Fruit fly (Drosophila melanogaster) whole organism, pupa: ENCODE results near the gene CG3184.

ENCODE experiments used
- CG10348 ChIP-seq: fragments of 200-800 bp; sonication (Bioruptor generic); IDR thresholded peaks from 2 replicates; pipeline ENCODE4 v1.3.6; 2022; ENCODE audit warnings: missing biosample characterization, missing genetic modification characterization
- CG12605 ChIP-seq: fragments of 200-800 bp; sonication (Bioruptor generic); IDR thresholded peaks from 2 replicates; pipeline ENCODE4 v1.3.6; 2022; ENCODE audit warnings: missing biosample characterization, missing genetic modification characterization
- CG13204 ChIP-seq: fragments of 200-800 bp; sonication (Bioruptor generic); optimal IDR thresholded peaks from 2 replicates; lab custom pipeline; 2018; ENCODE audit warnings: missing biosample characterization, mild to moderate bottlenecking, missing genetic modification characterization, moderate library complexity
- CG14655 ChIP-seq: fragments of 200-800 bp; sonication (Bioruptor generic); optimal IDR thresholded peaks from 3 replicates; lab custom pipeline; 2017; ENCODE audit warnings: mild to moderate bottlenecking, missing biosample characterization, missing genetic modification reagents, missing genetic modification characterization
- CG15710 ChIP-seq: fragments of 200-800 bp; sonication (Bioruptor generic); optimal IDR thresholded peaks from 2 replicates; lab custom pipeline; 2018; ENCODE audit warnings: missing biosample characterization, mild to moderate bottlenecking, missing genetic modification characterization, moderate library complexity
- CG17806 ChIP-seq: fragments of 200-800 bp; sonication (Bioruptor generic); optimal IDR thresholded peaks from 2 replicates; lab custom pipeline; 2018; ENCODE audit warnings: missing biosample characterization, mild to moderate bottlenecking, missing genetic modification characterization, moderate library complexity
- CG32121 ChIP-seq: fragments of 200-800 bp; sonication (Bioruptor generic); IDR thresholded peaks from 2 replicates; pipeline ENCODE4 v1.3.6; 2022; ENCODE audit warnings: missing biosample characterization, missing genetic modification characterization
- CG34367 ChIP-seq: fragments of 200-800 bp; sonication (Bioruptor generic); optimal IDR thresholded peaks from 2 replicates; lab custom pipeline; 2018; ENCODE audit warnings: missing biosample characterization, mild to moderate bottlenecking, missing genetic modification characterization
- CG4496 ChIP-seq: fragments of 200-800 bp; sonication (Bioruptor generic); IDR thresholded peaks from 3 replicates; pipeline ENCODE4 v1.3.6; 2022; ENCODE audit warnings: missing biosample characterization, missing genetic modification characterization
- CG8159 ChIP-seq: fragments of 200-800 bp; sonication (Bioruptor generic); optimal IDR thresholded peaks from 3 replicates; lab custom pipeline; 2018; ENCODE audit warnings: missing biosample characterization, mild to moderate bottlenecking, missing genetic modification characterization, moderate library complexity
- CG8301 ChIP-seq: fragments of 200-800 bp; sonication (Bioruptor generic); optimal IDR thresholded peaks from 2 replicates; lab custom pipeline; 2018; ENCODE audit warnings: missing biosample characterization, mild to moderate bottlenecking, missing genetic modification characterization
- CG9948 ChIP-seq: fragments of 200-800 bp; sonication (Bioruptor generic); optimal IDR thresholded peaks from 2 replicates; lab custom pipeline; 2018; ENCODE audit warnings: missing biosample characterization, mild to moderate bottlenecking, missing genetic modification characterization, moderate library complexity
- D1 ChIP-seq: fragments of 200-800 bp; sonication (Bioruptor generic); optimal IDR thresholded peaks from 2 replicates; lab custom pipeline; 2018; ENCODE audit warnings: missing biosample characterization, mild to moderate bottlenecking, missing genetic modification characterization, moderate library complexity
- EcR ChIP-seq: fragments of 200-800 bp; sonication (Bioruptor generic); optimal IDR thresholded peaks from 3 replicates; lab custom pipeline; 2019; ENCODE audit warnings: missing biosample characterization, missing genetic modification characterization, mild to moderate bottlenecking, moderate library complexity, missing genetic modification reagents
- Ets98B ChIP-seq: fragments of 200-800 bp; sonication (Bioruptor generic); IDR thresholded peaks from 2 replicates; pipeline ENCODE4 v1.3.6; 2022; ENCODE audit warnings: missing biosample characterization, missing genetic modification characterization
- Pif1A ChIP-seq: fragments of 200-800 bp; sonication (Bioruptor generic); optimal IDR thresholded peaks from 3 replicates; lab custom pipeline; 2016; ENCODE audit warnings: missing biosample characterization, missing genetic modification characterization
- Pif1B ChIP-seq: fragments of 200-800 bp; sonication (Bioruptor generic); optimal IDR thresholded peaks from 3 replicates; lab custom pipeline; 2016; ENCODE audit warnings: missing biosample characterization, missing genetic modification characterization
- Snoo ChIP-seq: fragments of 200-800 bp; sonication (Bioruptor generic); optimal IDR thresholded peaks from 3 replicates; lab custom pipeline; 2017; ENCODE audit warnings: missing biosample characterization, mild to moderate bottlenecking, missing genetic modification characterization, inconsistent platforms
- fd96Ca ChIP-seq: fragments of 200-800 bp; sonication (Bioruptor generic); IDR thresholded peaks from 3 replicates; pipeline ENCODE4 v1.3.6; 2022; ENCODE audit warnings: missing biosample characterization, missing genetic modification characterization
- gl ChIP-seq: fragments of 200-800 bp; sonication (Bioruptor generic); optimal IDR thresholded peaks from 2 replicates; lab custom pipeline; 2018; ENCODE audit warnings: missing biosample characterization, mild to moderate bottlenecking, missing genetic modification characterization
- rn ChIP-seq: fragments of 200-800 bp; sonication (Bioruptor generic); IDR thresholded peaks from 2 replicates; pipeline ENCODE4 v1.3.6; 2022; ENCODE audit warnings: missing biosample characterization, missing genetic modification characterization

The CG3184 gene

DNA sequence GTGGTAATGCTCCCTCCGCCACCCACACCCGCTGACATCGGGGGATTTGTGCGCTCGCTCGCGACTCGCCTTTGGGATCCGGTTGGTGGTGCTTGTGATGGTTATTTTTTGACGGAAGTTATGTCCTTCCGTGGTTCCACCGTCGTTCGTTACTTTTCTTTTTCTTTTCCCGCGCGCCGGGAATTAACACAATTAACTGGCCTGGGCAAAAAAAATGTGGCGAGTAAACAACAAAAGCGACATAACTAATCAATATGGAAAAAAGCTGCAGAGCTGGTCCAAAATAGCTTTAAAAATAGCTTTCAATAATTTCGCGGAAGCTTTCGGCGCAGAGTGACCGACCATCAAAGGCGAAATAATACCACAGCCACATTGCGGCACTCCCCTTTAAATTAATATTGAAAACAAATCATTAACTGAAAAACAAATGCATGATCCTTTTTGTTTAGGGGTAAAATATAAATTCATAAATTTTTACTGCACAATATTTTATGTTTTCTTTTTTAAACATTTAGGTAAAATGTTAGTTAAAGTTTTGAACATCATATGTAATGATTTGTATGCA is 9.8 kb upstream of the CG3184 start, which contains the start of gene CG14440:
TSS of gene CG14440 (minus strand) at position 320 of the 565 bp plus-strand sequence.
- no peak for TF ChIP-seq gl (tag; lab: Kevin White, UChicago)
- peak; percentile 6 for TF ChIP-seq Pif1B (GFP tag; lab: Kevin White, UChicago)
- peak; percentile 3 for TF ChIP-seq D1 (tag; lab: Kevin White, UChicago)
- no peak for TF ChIP-seq CG32121 (GFP tag; lab: Robert Waterston, UW)

DNA sequence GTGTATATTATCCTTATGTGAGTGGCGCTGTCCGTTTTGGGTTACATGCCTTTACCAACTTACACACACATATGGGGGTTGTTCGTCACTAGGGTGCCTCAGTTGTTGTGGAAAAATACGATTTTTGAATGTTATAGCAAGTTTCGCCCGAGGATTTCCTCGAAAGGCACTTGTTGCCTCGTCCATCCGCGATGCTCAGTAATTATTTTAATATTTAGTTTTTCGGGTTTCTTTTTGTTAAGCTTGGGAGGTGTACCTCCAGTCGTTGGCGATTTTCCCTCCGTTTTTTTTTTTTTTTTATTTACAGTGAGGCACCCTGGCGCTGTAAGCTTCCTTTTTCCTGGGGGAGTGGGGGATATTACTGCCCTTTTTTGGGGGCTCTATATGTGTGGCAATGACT is 7.9 kb upstream of the CG3184 start:
- TF ChIP-seq EcR (GFP tag; lab: Kevin White, UChicago) (no peak), Pif1B (GFP tag; lab: Kevin White, UChicago) (peak; percentile 66), CG32121 (GFP tag; lab: Robert Waterston, UW) (peak; percentile 66), CG8301 (tag; lab: Kevin White, UChicago) (peak; percentile 61), Ets98B (GFP tag; lab: Robert Waterston, UW) (peak; percentile 74), gl (tag; lab: Kevin White, UChicago) (peak; percentile 31), CG17806 (peak; percentile 63), rn (GFP tag; lab: Robert Waterston, UW) (0 out of 2 replicates have a peak, but pooled peaks have one; percentile 17), CG12605 (peak; percentile 67), Pif1A (GFP tag; lab: Kevin White, UChicago) (peak; percentile 80), CG4496 (peak; percentile 77), Snoo (tag; lab: Kevin White, UChicago) (peak; percentile 71), CG13204 (GFP tag; lab: Kevin White, UChicago) (peak; percentile 53), CG10348 (GFP tag; lab: Robert Waterston, UW) (no peak), CG9948 (tag; lab: Kevin White, UChicago) (peak; percentile 66), CG15710 (tag; lab: Kevin White, UChicago) (peak; percentile 75), CG34367 (tag; lab: Kevin White, UChicago) (peak; percentile 55), D1 (tag; lab: Kevin White, UChicago) (no peak), CG14655 (GFP tag; lab: Kevin White, UChicago) (peak; percentile 69), fd96Ca (GFP tag; lab: Robert Waterston, UW) (peak; percentile 76), CG8159 (tag; lab: Kevin White, UChicago) (peak; percentile 77)

DNA sequence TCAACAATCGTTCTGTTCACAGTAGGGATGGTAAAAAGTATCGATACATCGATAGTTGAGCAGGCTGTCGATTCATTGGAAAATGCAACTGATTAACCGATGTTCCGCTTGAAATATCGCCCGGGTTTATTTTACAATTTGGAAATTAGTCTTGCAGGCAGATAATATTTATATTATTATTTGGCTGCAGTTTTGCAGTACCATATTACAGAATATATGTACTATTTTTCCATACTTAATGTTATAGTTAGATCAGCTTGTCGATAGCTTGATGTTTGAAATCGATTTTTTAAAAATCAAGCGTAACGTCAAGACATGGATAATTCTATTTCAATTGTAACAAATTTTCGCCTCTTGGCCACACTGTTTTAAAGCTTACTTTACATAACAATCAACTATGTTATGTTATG is 6.4 kb upstream of the CG3184 start, which contains the start of gene CG14442:
TSS of gene CG14442 (minus strand) at position 29 of the 410 bp plus-strand sequence.
- TF ChIP-seq CG17806 (peak; percentile 21), CG13204 (GFP tag; lab: Kevin White, UChicago) (no peak), CG10348 (GFP tag; lab: Robert Waterston, UW) (no peak), EcR (GFP tag; lab: Kevin White, UChicago) (no peak), CG34367 (tag; lab: Kevin White, UChicago) (no peak), CG4496 (peak; percentile 36; the same call in 1 of the 3 replicates), CG8159 (tag; lab: Kevin White, UChicago) (peak; percentile 30), D1 (tag; lab: Kevin White, UChicago) (no peak), Snoo (tag; lab: Kevin White, UChicago) (no peak), CG14655 (GFP tag; lab: Kevin White, UChicago) (no peak), CG8301 (tag; lab: Kevin White, UChicago) (no peak), Pif1B (GFP tag; lab: Kevin White, UChicago) (peak; percentile 6), CG9948 (tag; lab: Kevin White, UChicago) (no peak), CG15710 (tag; lab: Kevin White, UChicago) (no peak), Ets98B (GFP tag; lab: Robert Waterston, UW) (peak; percentile 14; the same call in 1 of the 2 replicates), rn (GFP tag; lab: Robert Waterston, UW) (no peak), CG12605 (no peak), Pif1A (GFP tag; lab: Kevin White, UChicago) (peak; percentile 35), fd96Ca (GFP tag; lab: Robert Waterston, UW) (peak; percentile 11; the same call in 1 of the 3 replicates), gl (tag; lab: Kevin White, UChicago) (no peak), CG32121 (GFP tag; lab: Robert Waterston, UW) (no peak)
- TF ChIP-seq, all 21 proteins: peak for 7

DNA sequence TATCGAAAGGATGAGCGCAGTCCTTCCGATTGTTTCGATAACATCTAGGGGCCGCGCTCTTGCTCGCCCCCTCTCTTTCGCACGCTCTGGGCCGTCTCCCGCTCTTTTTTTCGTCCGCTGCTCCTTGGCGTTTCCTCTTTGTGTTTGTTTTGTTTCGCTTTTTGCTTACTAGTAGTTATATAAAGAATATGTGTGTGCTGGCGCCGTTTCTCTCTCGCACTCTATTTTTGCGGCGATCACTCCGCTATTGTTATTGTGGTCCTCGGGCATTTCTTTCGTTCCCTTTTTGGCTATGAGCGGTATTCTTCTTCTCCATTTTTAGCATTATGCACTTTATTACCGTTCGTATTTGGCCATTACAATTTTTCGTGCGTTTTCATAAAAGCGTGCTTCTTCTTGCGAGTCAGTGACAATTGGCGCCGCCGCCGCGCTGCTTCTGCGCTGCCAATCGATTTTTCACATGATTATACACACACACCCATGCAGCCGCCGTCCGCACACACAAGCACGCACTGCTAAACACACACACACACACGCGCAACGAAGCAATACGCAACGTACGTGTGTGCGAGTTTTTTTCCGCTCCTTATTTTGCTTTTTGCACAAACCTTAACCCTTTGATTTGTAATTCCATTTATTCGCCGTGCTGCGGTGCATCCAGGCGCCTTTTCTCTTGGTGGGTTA is 5.7 kb upstream of the CG3184 start:
- no peak for TF ChIP-seq CG34367 (tag; lab: Kevin White, UChicago)
- TF ChIP-seq CG13204 (GFP tag; lab: Kevin White, UChicago): peak; percentile 73
- peak; percentile 10 for TF ChIP-seq CG15710 (tag; lab: Kevin White, UChicago)
- TF ChIP-seq CG9948 (tag; lab: Kevin White, UChicago): no peak
- no peak for TF ChIP-seq CG8301 (tag; lab: Kevin White, UChicago)
- no peak for TF ChIP-seq CG17806
- TF ChIP-seq CG32121 (GFP tag; lab: Robert Waterston, UW): 0 out of 2 replicates have a peak, but pooled peaks have one; percentile 18
- TF ChIP-seq, all 21 proteins: peak for 3

DNA sequence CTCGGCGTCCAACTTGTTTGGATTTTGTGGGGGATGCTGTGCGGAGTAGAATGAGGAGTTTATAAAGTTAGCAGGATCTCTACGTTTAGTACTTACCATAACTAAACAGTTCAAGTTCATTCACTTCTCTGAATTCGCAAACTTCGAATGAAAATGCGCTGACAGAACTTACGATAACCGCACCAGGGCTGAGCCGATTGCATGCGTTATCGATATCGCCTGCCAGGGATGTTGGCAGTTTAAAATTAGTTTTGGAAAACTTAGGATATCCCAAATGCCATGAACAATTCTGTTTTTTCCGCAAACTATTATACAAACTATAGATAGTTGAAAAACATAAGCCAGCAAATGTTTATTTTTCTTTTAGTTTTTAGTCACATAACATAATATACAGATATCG is 1.3 kb downstream of the CG3184 start, which contains the start of gene CG44303:
TSS of gene CG44303 (minus strand) at position 154 of the 400 bp plus-strand sequence.
- peak; percentile 43 for TF ChIP-seq EcR (GFP tag; lab: Kevin White, UChicago)
- TF ChIP-seq CG12605: no peak
- no peak for TF ChIP-seq Snoo (tag; lab: Kevin White, UChicago)
- TF ChIP-seq, all 21 proteins: peak for 1
